Fruit fly (Drosophila melanogaster) whole organism, pupa: Measurements from ENCODE around the gene Mur11Da.
A peak's percentile ranks its signal among the peaks of the same experiment; 100 is the strongest.

Experiments
- CG10348 ChIP-seq: fragments of 200-800 bp; sonication (Bioruptor generic); IDR thresholded peaks from 2 replicates; pipeline ENCODE4 v1.3.6; 2022; ENCODE audit warnings: missing biosample characterization, missing genetic modification characterization
- CG12605 ChIP-seq: fragments of 200-800 bp; sonication (Bioruptor generic); IDR thresholded peaks from 2 replicates; pipeline ENCODE4 v1.3.6; 2022; ENCODE audit warnings: missing biosample characterization, missing genetic modification characterization
- CG13204 ChIP-seq: fragments of 200-800 bp; sonication (Bioruptor generic); optimal IDR thresholded peaks from 2 replicates; lab custom pipeline; 2018; ENCODE audit warnings: missing biosample characterization, mild to moderate bottlenecking, missing genetic modification characterization, moderate library complexity
- CG14655 ChIP-seq: fragments of 200-800 bp; sonication (Bioruptor generic); optimal IDR thresholded peaks from 3 replicates; lab custom pipeline; 2017; ENCODE audit warnings: mild to moderate bottlenecking, missing biosample characterization, missing genetic modification reagents, missing genetic modification characterization
- CG15710 ChIP-seq: fragments of 200-800 bp; sonication (Bioruptor generic); optimal IDR thresholded peaks from 2 replicates; lab custom pipeline; 2018; ENCODE audit warnings: missing biosample characterization, mild to moderate bottlenecking, missing genetic modification characterization, moderate library complexity
- CG32121 ChIP-seq: fragments of 200-800 bp; sonication (Bioruptor generic); IDR thresholded peaks from 2 replicates; pipeline ENCODE4 v1.3.6; 2022; ENCODE audit warnings: missing biosample characterization, missing genetic modification characterization
- CG34367 ChIP-seq: fragments of 200-800 bp; sonication (Bioruptor generic); optimal IDR thresholded peaks from 2 replicates; lab custom pipeline; 2018; ENCODE audit warnings: missing biosample characterization, mild to moderate bottlenecking, missing genetic modification characterization
- CG4496 ChIP-seq: fragments of 200-800 bp; sonication (Bioruptor generic); IDR thresholded peaks from 3 replicates; pipeline ENCODE4 v1.3.6; 2022; ENCODE audit warnings: missing biosample characterization, missing genetic modification characterization
- CG8159 ChIP-seq: fragments of 200-800 bp; sonication (Bioruptor generic); optimal IDR thresholded peaks from 3 replicates; lab custom pipeline; 2018; ENCODE audit warnings: missing biosample characterization, mild to moderate bottlenecking, missing genetic modification characterization, moderate library complexity
- CG8301 ChIP-seq: fragments of 200-800 bp; sonication (Bioruptor generic); optimal IDR thresholded peaks from 2 replicates; lab custom pipeline; 2018; ENCODE audit warnings: missing biosample characterization, mild to moderate bottlenecking, missing genetic modification characterization
- CG9948 ChIP-seq: fragments of 200-800 bp; sonication (Bioruptor generic); optimal IDR thresholded peaks from 2 replicates; lab custom pipeline; 2018; ENCODE audit warnings: missing biosample characterization, mild to moderate bottlenecking, missing genetic modification characterization, moderate library complexity
- D1 ChIP-seq: fragments of 200-800 bp; sonication (Bioruptor generic); optimal IDR thresholded peaks from 2 replicates; lab custom pipeline; 2018; ENCODE audit warnings: missing biosample characterization, mild to moderate bottlenecking, missing genetic modification characterization, moderate library complexity
- EcR ChIP-seq: fragments of 200-800 bp; sonication (Bioruptor generic); optimal IDR thresholded peaks from 3 replicates; lab custom pipeline; 2019; ENCODE audit warnings: missing biosample characterization, missing genetic modification characterization, mild to moderate bottlenecking, moderate library complexity, missing genetic modification reagents
- Ets98B ChIP-seq: fragments of 200-800 bp; sonication (Bioruptor generic); IDR thresholded peaks from 2 replicates; pipeline ENCODE4 v1.3.6; 2022; ENCODE audit warnings: missing biosample characterization, missing genetic modification characterization
- Pif1A ChIP-seq: fragments of 200-800 bp; sonication (Bioruptor generic); optimal IDR thresholded peaks from 3 replicates; lab custom pipeline; 2016; ENCODE audit warnings: missing biosample characterization, missing genetic modification characterization
- Pif1B ChIP-seq: fragments of 200-800 bp; sonication (Bioruptor generic); optimal IDR thresholded peaks from 3 replicates; lab custom pipeline; 2016; ENCODE audit warnings: missing biosample characterization, missing genetic modification characterization
- Snoo ChIP-seq: fragments of 200-800 bp; sonication (Bioruptor generic); optimal IDR thresholded peaks from 3 replicates; lab custom pipeline; 2017; ENCODE audit warnings: missing biosample characterization, mild to moderate bottlenecking, missing genetic modification characterization, inconsistent platforms
- fd96Ca ChIP-seq: fragments of 200-800 bp; sonication (Bioruptor generic); IDR thresholded peaks from 3 replicates; pipeline ENCODE4 v1.3.6; 2022; ENCODE audit warnings: missing biosample characterization, missing genetic modification characterization
- gl ChIP-seq: fragments of 200-800 bp; sonication (Bioruptor generic); optimal IDR thresholded peaks from 2 replicates; lab custom pipeline; 2018; ENCODE audit warnings: missing biosample characterization, mild to moderate bottlenecking, missing genetic modification characterization
- rn ChIP-seq: fragments of 200-800 bp; sonication (Bioruptor generic); IDR thresholded peaks from 2 replicates; pipeline ENCODE4 v1.3.6; 2022; ENCODE audit warnings: missing biosample characterization, missing genetic modification characterization

The Mur11Da gene

dm6 chrX:12986948-12987450 is 19.3 kb downstream of the Mur11Da start:
- TF ChIP-seq Pif1B = no peak
- TF ChIP-seq CG12605 (GFP tag; lab: Robert Waterston, UW) = peak; percentile 82

- TF ChIP-seq gl (tag; lab: Kevin White, UChicago) = no peak
- no peak for TF ChIP-seq CG9948 (tag; lab: Kevin White, UChicago)
- TF ChIP-seq D1 (tag; lab: Kevin White, UChicago) = no peak
- no peak for TF ChIP-seq CG10348 (GFP tag; lab: Robert Waterston, UW)
- no peak for TF ChIP-seq Pif1B
- no peak for TF ChIP-seq CG15710
- no peak for TF ChIP-seq Snoo (tag; lab: Kevin White, UChicago)
- no peak for TF ChIP-seq CG32121 (GFP tag; lab: Robert Waterston, UW)
- 0 out of 3 replicates have a peak, but pooled peaks have one; percentile 20 for TF ChIP-seq fd96Ca (GFP tag; lab: Robert Waterston, UW)
- TF ChIP-seq CG34367 (tag; lab: Kevin White, UChicago) = no peak
- 0 out of 2 replicates have a peak, but pooled peaks have one; percentile 24 for TF ChIP-seq Ets98B (GFP tag; lab: Robert Waterston, UW)
- TF ChIP-seq CG14655 (GFP tag; lab: Kevin White, UChicago) = no peak
- 0 out of 3 replicates have a peak, but pooled peaks have one; percentile 27 for TF ChIP-seq CG4496 (GFP tag; lab: Robert Waterston, UW)
- peak; percentile 71 for TF ChIP-seq CG12605 (GFP tag; lab: Robert Waterston, UW)
- TF ChIP-seq rn (GFP tag; lab: Robert Waterston, UW) = no peak
These were observed 20.5 kb downstream of the Mur11Da start, which contains the start of gene rsh for dm6 chrX:12988025-12988801. rsh (plus strand) TSS chrX:12988615.

- TF ChIP-seq rn (GFP tag; lab: Robert Waterston, UW) (no peak), CG4496 (GFP tag; lab: Robert Waterston, UW) (no peak), CG32121 (GFP tag; lab: Robert Waterston, UW) (no peak), CG8301 (tag; lab: Kevin White, UChicago) (no peak), CG13204 (GFP tag; lab: Kevin White, UChicago) (no peak), CG10348 (GFP tag; lab: Robert Waterston, UW) (no peak), CG15710 (no peak), Snoo (tag; lab: Kevin White, UChicago) (no peak), CG34367 (tag; lab: Kevin White, UChicago) (no peak), CG9948 (tag; lab: Kevin White, UChicago) (no peak), CG8159 (tag; lab: Kevin White, UChicago) (no peak), fd96Ca (GFP tag; lab: Robert Waterston, UW) (no peak)
These were observed 37.1 kb downstream of the Mur11Da start, which contains the start of gene CG15719 for dm6 chrX:13004779-13005178. CG15719 (minus strand) TSS chrX:13004879.

- TF ChIP-seq CG13204 (GFP tag; lab: Kevin White, UChicago) (no peak), CG8159 (tag; lab: Kevin White, UChicago) (no peak), Pif1A (no peak), fd96Ca (GFP tag; lab: Robert Waterston, UW) (no peak), CG12605 (GFP tag; lab: Robert Waterston, UW) (no peak), CG32121 (GFP tag; lab: Robert Waterston, UW) (no peak), EcR (GFP tag; lab: Kevin White, UChicago) (no peak), CG14655 (GFP tag; lab: Kevin White, UChicago) (no peak), Ets98B (GFP tag; lab: Robert Waterston, UW) (no peak), CG9948 (tag; lab: Kevin White, UChicago) (no peak), gl (tag; lab: Kevin White, UChicago) (no peak), D1 (tag; lab: Kevin White, UChicago) (no peak), CG8301 (tag; lab: Kevin White, UChicago) (no peak), Snoo (tag; lab: Kevin White, UChicago) (no peak), CG15710 (no peak), CG10348 (GFP tag; lab: Robert Waterston, UW) (no peak), CG4496 (GFP tag; lab: Robert Waterston, UW) (no peak), rn (GFP tag; lab: Robert Waterston, UW) (no peak)
These were observed 44.6 kb downstream of the Mur11Da start for dm6 chrX:13012289-13012688.
